Worm (Caenorhabditis elegans): ENCODE measurements around the gene pals-21.

pals-21 gene

DNA sequence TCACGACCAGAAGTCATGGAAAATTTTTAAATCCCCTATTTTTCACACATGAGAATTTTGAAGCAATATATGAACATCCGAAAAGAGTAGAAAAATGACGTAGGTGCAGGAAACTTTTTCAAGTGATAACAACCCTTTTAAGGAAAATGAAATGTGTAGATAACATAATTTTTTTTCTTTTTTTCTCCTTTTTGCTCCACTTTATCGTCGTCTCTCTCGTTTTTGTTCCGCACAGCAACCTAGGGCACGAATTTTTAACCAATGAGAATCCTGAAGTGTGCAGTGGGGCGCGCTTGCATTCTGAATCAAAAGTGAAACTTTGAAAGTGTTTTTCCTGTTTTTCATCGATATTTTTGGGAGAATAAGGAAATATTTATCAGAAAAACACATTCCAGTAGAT lies 12.3 kb upstream of the pals-21 start:
- no peak for TF ChIP-seq drap-1 (GFP tag; optimal IDR thresholded peaks at IDR 0.05)
- TF ChIP-seq elt-1 (tag; optimal IDR thresholded peaks at IDR 0.05; ENCODE audit: borderline replicate concordance, insufficient read depth) = no peak
- no peak for TF ChIP-seq sptf-1 (tag; optimal IDR thresholded peaks at IDR 0.05)
- TF ChIP-seq cnd-1 (tag; optimal IDR thresholded peaks at IDR 0.05) = no peak
- TF ChIP-seq snpc-4 (tag; optimal IDR thresholded peaks at IDR 0.05) = no peak
- no peak for TF ChIP-seq lin-32 (GFP tag; optimal IDR thresholded peaks at IDR 0.05)
- TF ChIP-seq mep-1 (tag; optimal IDR thresholded peaks at IDR 0.05) = no peak
- no peak for TF ChIP-seq unc-62 (GFP tag; optimal IDR thresholded peaks at IDR 0.05)
- no peak for TF ChIP-seq nhr-2 (tag; optimal IDR thresholded peaks at IDR 0.05)
- no peak for TF ChIP-seq mab-5 (tag; optimal IDR thresholded peaks at IDR 0.05)
- TF ChIP-seq elt-3 (tag; optimal IDR thresholded peaks at IDR 0.05) = no peak
- no peak for TF ChIP-seq nhr-76 (tag; optimal IDR thresholded peaks at IDR 0.05)
- no peak for TF ChIP-seq nhr-28 (tag; optimal IDR thresholded peaks at IDR 0.05)
- no peak for TF ChIP-seq nhr-237 (tag; optimal IDR thresholded peaks at IDR 0.05)
- TF ChIP-seq hlh-1 (tag; optimal IDR thresholded peaks at IDR 0.05) = no peak
- no peak for TF ChIP-seq lsy-2 (tag; optimal IDR thresholded peaks at IDR 0.05)
- no peak for TF ChIP-seq ceh-83 (GFP tag; optimal IDR thresholded peaks at IDR 0.05)
- TF ChIP-seq unc-39 (tag; optimal IDR thresholded peaks at IDR 0.05) = no peak
- TF ChIP-seq zip-8 (tag; optimal IDR thresholded peaks at IDR 0.05) = no peak
- TF ChIP-seq ztf-11 (tag; optimal IDR thresholded peaks at IDR 0.05) = no peak

DNA sequence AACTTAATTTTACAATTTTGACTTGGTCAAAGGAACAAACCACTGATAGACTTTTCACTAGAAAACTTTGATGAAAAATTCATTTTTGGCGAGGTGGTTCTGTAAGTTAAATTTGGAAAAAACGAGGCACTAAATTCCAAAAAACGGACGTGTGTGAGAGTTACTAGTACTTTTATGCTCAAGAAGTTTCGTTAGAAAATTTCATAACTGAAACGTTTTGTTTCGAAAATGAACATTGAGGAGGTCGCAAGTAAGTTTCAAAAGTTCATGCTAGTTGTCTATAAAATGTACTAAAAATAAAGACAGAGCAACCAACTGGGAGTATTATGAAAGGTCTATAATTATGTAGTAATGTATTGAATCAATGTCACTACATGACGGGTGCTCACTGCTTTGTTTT lies 11.3 kb upstream of the pals-21 start, which contains the start of gene pals-17:
pals-17 (minus strand) TSS at position 101 of the 400 bp plus-strand sequence.
- TF ChIP-seq lsy-2 (tag; optimal IDR thresholded peaks at IDR 0.05) = no peak
- no peak for TF ChIP-seq nhr-2 (tag; optimal IDR thresholded peaks at IDR 0.05)
- no peak for TF ChIP-seq tbx-8 (GFP tag; optimal IDR thresholded peaks at IDR 0.05)
- TF ChIP-seq ceh-43 (GFP tag; optimal IDR thresholded peaks at IDR 0.05) = no peak
- no peak for TF ChIP-seq hlh-1 (tag; optimal IDR thresholded peaks at IDR 0.05)
- TF ChIP-seq unc-62 (GFP tag; optimal IDR thresholded peaks at IDR 0.05) = no peak
- no peak for TF ChIP-seq sem-2 (GFP tag; optimal IDR thresholded peaks at IDR 0.05)
- TF ChIP-seq lin-32 (GFP tag; optimal IDR thresholded peaks at IDR 0.05) = no peak
- TF ChIP-seq ceh-39 (tag; optimal IDR thresholded peaks at IDR 0.05) = no peak
- no peak for TF ChIP-seq nhr-12 (tag; optimal IDR thresholded peaks at IDR 0.05)
- no peak for TF ChIP-seq ham-2 (GFP tag; optimal IDR thresholded peaks at IDR 0.05)
- TF ChIP-seq snpc-4 (tag; optimal IDR thresholded peaks at IDR 0.05) = no peak
- no peak for TF ChIP-seq drap-1 (GFP tag; optimal IDR thresholded peaks at IDR 0.05)
- no peak for TF ChIP-seq blmp-1 (tag; optimal IDR thresholded peaks at IDR 0.05)
- no peak for TF ChIP-seq pha-4 (tag; optimal IDR thresholded peaks at IDR 0.05)
- TF ChIP-seq flh-1 (GFP tag; optimal IDR thresholded peaks at IDR 0.05) = no peak
- TF ChIP-seq cnd-1 (tag; optimal IDR thresholded peaks at IDR 0.05) = no peak
- no peak for TF ChIP-seq elt-3 (tag; optimal IDR thresholded peaks at IDR 0.05)

DNA sequence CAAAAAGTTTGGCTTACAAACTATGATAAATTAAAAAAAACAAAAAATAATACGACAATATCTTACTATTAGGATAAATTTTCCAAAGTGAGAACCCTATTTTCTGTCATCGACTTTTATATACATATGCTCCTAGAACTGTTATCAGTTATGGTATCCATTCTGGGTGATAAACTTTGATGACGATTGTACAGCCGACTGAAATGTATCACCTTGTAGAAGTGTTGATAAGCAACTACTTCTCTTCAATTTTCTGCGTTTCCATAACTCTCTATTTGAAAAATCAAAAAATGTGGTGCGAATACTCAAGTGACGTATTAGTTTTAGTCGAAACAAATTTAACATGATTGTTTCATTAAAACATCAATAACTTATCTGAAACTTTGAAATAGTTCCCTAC lies 9.6 kb upstream of the pals-21 start:
- no peak for TF ChIP-seq ham-2 (GFP tag; optimal IDR thresholded peaks at IDR 0.05)
- no peak for TF ChIP-seq nhr-76 (tag; optimal IDR thresholded peaks at IDR 0.05)

DNA sequence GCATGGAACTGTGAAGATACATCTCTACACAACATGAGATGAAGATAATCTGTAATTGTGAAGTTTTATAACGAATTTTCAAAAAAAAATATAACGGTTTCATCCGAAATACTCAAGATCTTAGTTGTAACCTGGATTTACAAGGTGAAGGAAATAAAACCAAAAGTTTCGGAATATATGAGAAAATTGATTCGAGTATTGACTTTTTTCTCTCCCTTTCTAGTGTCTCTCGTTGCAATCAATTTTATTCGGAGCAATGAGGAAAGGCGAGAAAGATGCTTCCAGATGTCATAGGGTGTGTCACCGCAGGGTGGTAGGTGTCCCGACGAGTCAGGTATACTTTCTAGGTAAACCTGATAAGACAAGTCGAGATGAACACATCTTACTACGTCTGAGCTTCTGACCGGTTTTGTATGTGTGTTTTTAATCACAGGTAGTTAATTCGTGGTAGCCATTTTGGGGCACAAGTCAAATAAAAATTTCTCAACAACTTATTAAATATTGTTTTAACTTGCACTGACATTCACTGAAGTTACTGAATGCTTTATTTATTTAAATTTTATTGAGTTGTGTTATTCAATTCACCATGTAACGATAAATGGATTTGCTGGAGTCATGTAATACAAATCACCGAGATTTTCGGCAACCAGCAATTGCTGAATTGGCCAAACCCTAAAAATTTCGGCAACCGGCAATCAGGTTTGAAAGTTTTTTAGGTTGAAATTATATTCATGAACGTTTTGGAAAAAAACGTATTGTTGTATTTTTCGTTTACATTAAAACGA lies 8.0 kb upstream of the pals-21 start, which contains the start of gene pals-20:
pals-20 (minus strand) TSS at position 51 of the 785 bp plus-strand sequence.
- no peak for TF ChIP-seq ces-1 (GFP tag; optimal IDR thresholded peaks at IDR 0.05)
- TF ChIP-seq M03D4.4 (tag; optimal IDR thresholded peaks at IDR 0.05) = no peak
- TF ChIP-seq lsy-2 (tag; optimal IDR thresholded peaks at IDR 0.05) = no peak
- no peak for TF ChIP-seq nhr-237 (tag; optimal IDR thresholded peaks at IDR 0.05)
- no peak for TF ChIP-seq lin-13 (tag; optimal IDR thresholded peaks at IDR 0.05)
- TF ChIP-seq bed-3 (GFP tag; optimal IDR thresholded peaks at IDR 0.05) = no peak
- TF ChIP-seq ceh-39 (tag; optimal IDR thresholded peaks at IDR 0.05) = no peak
- TF ChIP-seq unc-39 (tag; optimal IDR thresholded peaks at IDR 0.05) = no peak
- TF ChIP-seq nhr-2 (tag; optimal IDR thresholded peaks at IDR 0.05) = no peak
- TF ChIP-seq ceh-83 (GFP tag; optimal IDR thresholded peaks at IDR 0.05) = no peak
- no peak for TF ChIP-seq sptf-1 (tag; optimal IDR thresholded peaks at IDR 0.05)
- TF ChIP-seq mls-2 (tag; optimal IDR thresholded peaks at IDR 0.05) = no peak

Measured in whole organism, mixed stage, embryonic.